Worm (Caenorhabditis elegans) whole organism, mixed stage, embryonic: Measurements from ENCODE around the gene dgtr-1.

Experiments used
- M03D4.4 ChIP-seq: sonication (generic microtip); optimal IDR thresholded peaks from 2 replicates; lab custom pipeline; 2017; ENCODE audit warnings: mild to moderate bottlenecking, missing genetic modification characterization, missing compliant biosample characterization
- bed-3 ChIP-seq: fragments of 200-800 bp; sonication (Bioruptor generic); optimal IDR thresholded peaks from 3 replicates; lab custom pipeline; 2018; ENCODE audit warnings: mild to moderate bottlenecking, missing genetic modification characterization, moderate library complexity, missing compliant biosample characterization
- blmp-1 ChIP-seq: fragments of 150-350 bp; optimal IDR thresholded peaks from 2 replicates; lab custom pipeline; 2014; ENCODE audit warnings: missing biosample characterization, missing genetic modification characterization
- ceh-39 ChIP-seq: fragments of 150-350 bp; optimal IDR thresholded peaks from 2 replicates; lab custom pipeline; 2014; ENCODE audit warnings: missing biosample characterization, missing genetic modification characterization
- ceh-83 ChIP-seq: fragments of 200-800 bp; sonication (Bioruptor generic); optimal IDR thresholded peaks from 2 replicates; lab custom pipeline; 2018; ENCODE audit warnings: mild to moderate bottlenecking, missing genetic modification characterization, missing compliant biosample characterization
- ces-1 ChIP-seq: fragments of 150-350 bp; optimal IDR thresholded peaks from 2 replicates; lab custom pipeline; 2014; ENCODE audit warnings: missing biosample characterization, missing genetic modification reagents, missing genetic modification characterization
- cnd-1 ChIP-seq: fragments of 200-800 bp; sonication (Bioruptor generic); optimal IDR thresholded peaks from 2 replicates; lab custom pipeline; 2018; ENCODE audit warnings: mild to moderate bottlenecking, missing genetic modification characterization, missing compliant biosample characterization
- drap-1 ChIP-seq: fragments of 200-800 bp; sonication (Bioruptor generic); optimal IDR thresholded peaks from 3 replicates; lab custom pipeline; 2018; ENCODE audit warnings: mild to moderate bottlenecking, missing genetic modification characterization, missing compliant biosample characterization
- elt-1 ChIP-seq: sonication (generic microtip); optimal IDR thresholded peaks from 2 replicates; lab custom pipeline; 2017; ENCODE audit warnings: missing genetic modification characterization, mild to moderate bottlenecking, missing compliant biosample characterization, antibody characterized with exemption, moderate library complexity, borderline replicate concordance; ENCODE audit not compliant: insufficient read depth
- flh-1 ChIP-seq: fragments of 200-800 bp; sonication (Bioruptor generic); optimal IDR thresholded peaks from 2 replicates; lab custom pipeline; 2018; ENCODE audit warnings: mild to moderate bottlenecking, missing genetic modification characterization, moderate library complexity, missing compliant biosample characterization
- ham-2 ChIP-seq: fragments of 200-800 bp; sonication (Bioruptor generic); optimal IDR thresholded peaks from 2 replicates; lab custom pipeline; 2018; ENCODE audit warnings: mild to moderate bottlenecking, missing genetic modification characterization, missing compliant biosample characterization
- hlh-1 ChIP-seq: fragments of 150-350 bp; optimal IDR thresholded peaks from 2 replicates; lab custom pipeline; 2014; ENCODE audit warnings: missing biosample characterization, missing genetic modification reagents, missing genetic modification characterization
- lin-13 ChIP-seq: fragments of 150-350 bp; optimal IDR thresholded peaks from 2 replicates; lab custom pipeline; 2014; ENCODE audit warnings: missing biosample characterization, missing genetic modification characterization
- lsy-2 ChIP-seq: fragments of 150-350 bp; optimal IDR thresholded peaks from 2 replicates; lab custom pipeline; 2014; ENCODE audit warnings: missing biosample characterization, missing genetic modification characterization
- mab-5 ChIP-seq: fragments of 150-350 bp; optimal IDR thresholded peaks from 2 replicates; lab custom pipeline; 2014; ENCODE audit warnings: missing biosample characterization, missing genetic modification characterization
- mls-2 ChIP-seq: sonication (generic microtip); optimal IDR thresholded peaks from 2 replicates; lab custom pipeline; 2016; ENCODE audit warnings: mild to moderate bottlenecking, missing genetic modification characterization, moderate library complexity, missing compliant biosample characterization
- nhr-12 ChIP-seq: fragments of 150-350 bp; optimal IDR thresholded peaks from 2 replicates; lab custom pipeline; 2014; ENCODE audit warnings: missing biosample characterization, missing genetic modification characterization
- nhr-2 ChIP-seq: fragments of 150-350 bp; optimal IDR thresholded peaks from 2 replicates; lab custom pipeline; 2014; ENCODE audit warnings: missing biosample characterization, missing genetic modification characterization
- nhr-28 ChIP-seq: fragments of 150-350 bp; optimal IDR thresholded peaks from 2 replicates; lab custom pipeline; 2014; ENCODE audit warnings: missing biosample characterization, missing genetic modification characterization
- pha-4 ChIP-seq: fragments of 150-350 bp; optimal IDR thresholded peaks from 2 replicates; lab custom pipeline; 2018; ENCODE audit warnings: missing biosample characterization, missing genetic modification reagents, missing genetic modification characterization
- sem-2 ChIP-seq: fragments of 200-800 bp; sonication (Bioruptor generic); optimal IDR thresholded peaks from 2 replicates; lab custom pipeline; 2018; ENCODE audit warnings: mild to moderate bottlenecking, missing genetic modification characterization, missing compliant biosample characterization
- snpc-4 ChIP-seq: fragments of 150-350 bp; optimal IDR thresholded peaks from 2 replicates; lab custom pipeline; 2014; ENCODE audit warnings: missing biosample characterization, missing genetic modification characterization
- sptf-1 ChIP-seq: sonication (generic microtip); optimal IDR thresholded peaks from 2 replicates; lab custom pipeline; 2017; ENCODE audit warnings: mild to moderate bottlenecking, missing genetic modification characterization, moderate library complexity, missing compliant biosample characterization
- tbx-8 ChIP-seq: fragments of 200-800 bp; sonication (Bioruptor generic); optimal IDR thresholded peaks from 2 replicates; lab custom pipeline; 2018; ENCODE audit warnings: mild to moderate bottlenecking, missing genetic modification characterization, moderate library complexity, missing compliant biosample characterization
- unc-120 ChIP-seq: sonication (generic microtip); optimal IDR thresholded peaks from 2 replicates; lab custom pipeline; 2017; ENCODE audit warnings: missing genetic modification characterization, missing compliant biosample characterization; ENCODE audit not compliant: poor library complexity, severe bottlenecking
- unc-39 ChIP-seq: fragments of 150-350 bp; optimal IDR thresholded peaks from 2 replicates; lab custom pipeline; 2014; ENCODE audit warnings: missing biosample characterization, missing genetic modification characterization
- unc-62 ChIP-seq: fragments of 150-350 bp; optimal IDR thresholded peaks from 2 replicates; lab custom pipeline; 2014; ENCODE audit warnings: missing biosample characterization, missing genetic modification reagents, missing genetic modification characterization
- zip-8 ChIP-seq: fragments of 150-350 bp; optimal IDR thresholded peaks from 2 replicates; lab custom pipeline; 2014; ENCODE audit warnings: missing biosample characterization, missing genetic modification characterization

dgtr-1 gene

ce11 chrV:6520385-6521080 is 23.6 kb downstream of the dgtr-1 start, which contains the start of the genes F46E10.2 and F46E10.18:
Gene F46E10.2, plus strand, starts transcription at chrV:6520435.
Gene F46E10.18, plus strand, starts transcription at chrV:6521030.
- TF ChIP-seq nhr-12 (tag; lab: Kevin White, UChicago) (no peak), blmp-1 (no peak), unc-62 (GFP tag; lab: Kevin White, UChicago) (no peak), ces-1 (no peak), nhr-2 (tag; lab: Kevin White, UChicago) (no peak), unc-39 (tag; lab: Kevin White, UChicago) (no peak), mab-5 (no peak), snpc-4 (tag; lab: Kevin White, UChicago) (no peak), drap-1 (GFP tag; lab: Kevin White, UChicago) (no peak), flh-1 (GFP tag; lab: Kevin White, UChicago) (no peak), ceh-39 (tag; lab: Kevin White, UChicago) (no peak)

DNA sequence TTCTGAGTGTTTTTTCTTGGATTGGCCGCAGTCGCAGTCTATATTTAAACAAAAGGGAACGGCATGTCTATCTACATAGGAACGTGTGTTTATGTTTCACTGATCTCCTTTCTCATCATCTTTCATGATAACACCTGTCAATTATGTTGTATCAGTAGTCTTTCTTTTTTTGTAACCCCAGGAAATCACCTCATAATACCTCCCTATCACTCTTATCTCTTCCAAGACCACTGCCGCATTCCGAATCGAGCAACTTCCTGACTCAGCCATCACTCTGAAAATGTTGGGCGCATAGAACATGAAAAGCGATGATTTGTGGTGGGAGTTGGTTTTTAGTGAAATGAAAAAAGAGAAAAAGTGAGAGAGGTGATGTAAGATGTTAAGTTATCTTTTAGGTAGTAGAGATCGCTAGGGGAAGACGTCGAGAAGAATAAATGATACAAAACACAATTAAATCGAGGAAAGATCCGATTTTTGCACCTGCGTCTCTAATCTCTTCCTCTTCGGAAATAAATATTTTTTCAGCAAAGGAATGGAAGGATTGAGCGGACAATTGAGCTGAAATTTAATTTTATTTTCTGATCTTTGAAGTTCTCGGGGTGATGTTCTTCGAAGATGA is 26.1 kb downstream of the dgtr-1 start:
- TF ChIP-seq bed-3, result no peak

DNA sequence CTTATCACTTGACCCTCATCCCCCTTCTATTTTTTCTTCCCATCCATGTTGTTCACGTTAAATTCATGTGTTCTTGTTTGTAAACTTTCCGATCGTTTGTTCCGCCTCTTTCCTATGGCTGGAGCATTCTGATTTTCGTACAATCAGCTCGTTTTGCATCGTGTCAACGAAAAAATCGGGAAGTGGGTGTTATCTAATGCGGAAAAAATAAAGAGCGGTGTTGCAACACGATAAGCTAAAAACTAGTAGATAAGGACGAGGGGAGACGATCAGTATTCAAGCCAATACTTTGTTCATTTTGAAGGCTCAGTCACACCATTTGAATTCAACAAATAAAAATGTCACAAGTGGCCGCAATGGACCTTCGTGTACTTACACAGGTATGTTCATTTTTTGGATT is 27.8 kb downstream of the dgtr-1 start, which contains the start of gene acs-1:
Gene acs-1, plus strand, starts transcription at position 233 of the 400 bp plus-strand sequence.
- no peak for TF ChIP-seq nhr-28
- TF ChIP-seq bed-3, result no peak
- TF ChIP-seq M03D4.4 (tag; lab: Kevin White, UChicago), result no peak
- no peak for TF ChIP-seq nhr-2 (tag; lab: Kevin White, UChicago)
- no peak for TF ChIP-seq flh-1 (GFP tag; lab: Kevin White, UChicago)
- no peak for TF ChIP-seq cnd-1 (tag; lab: Kevin White, UChicago)
- no peak for TF ChIP-seq ham-2
- TF ChIP-seq unc-120 (tag; lab: Kevin White, UChicago), result no peak
- no peak for TF ChIP-seq zip-8 (tag; lab: Kevin White, UChicago)
- no peak for TF ChIP-seq ceh-83 (GFP tag; lab: Kevin White, UChicago)
- no peak for TF ChIP-seq lsy-2
- TF ChIP-seq hlh-1 (tag; lab: Kevin White, UChicago), result no peak
- no peak for TF ChIP-seq lin-13
- TF ChIP-seq sem-2 (GFP tag; lab: Kevin White, UChicago), result no peak
- no peak for TF ChIP-seq snpc-4 (tag; lab: Kevin White, UChicago)
- TF ChIP-seq pha-4 (tag; lab: Kevin White, UChicago), result no peak
- no peak for TF ChIP-seq unc-62 (GFP tag; lab: Kevin White, UChicago)
- TF ChIP-seq mls-2 (tag; lab: Kevin White, UChicago), result no peak

- TF ChIP-seq ces-1 (no peak), mab-5 (no peak), unc-39 (tag; lab: Kevin White, UChicago) (no peak), tbx-8 (no peak), nhr-28 (no peak), elt-1 (no peak), zip-8 (tag; lab: Kevin White, UChicago) (no peak), lsy-2 (no peak), M03D4.4 (tag; lab: Kevin White, UChicago) (no peak)
- TF ChIP-seq, all 35 proteins: peak for 0
Measured at ce11 chrV:6533030-6533429, 36.1 kb downstream of the dgtr-1 start, which contains the start of gene hpo-26. Gene hpo-26, minus strand, starts transcription at chrV:6533060.

DNA sequence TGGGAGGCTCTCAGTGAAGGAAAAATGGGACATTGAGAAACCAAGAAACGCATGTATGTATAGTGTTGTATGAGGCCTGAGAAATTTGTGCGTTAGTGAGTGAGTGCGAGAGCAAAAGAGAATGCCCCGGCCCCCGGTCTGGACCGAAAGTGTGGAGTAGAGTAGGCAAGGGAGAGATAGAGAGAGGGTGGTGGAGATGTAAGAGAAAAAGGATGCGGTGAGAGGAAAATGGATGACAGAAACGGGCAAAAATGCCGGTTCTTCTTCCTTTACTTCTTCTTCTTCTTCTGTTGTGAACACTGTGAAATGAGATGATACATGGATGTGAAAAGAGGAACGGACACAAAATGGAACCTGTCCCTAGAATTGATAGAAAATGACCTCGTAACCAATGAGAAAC is 41.4 kb downstream of the dgtr-1 start:
- peak; percentile 12 for TF ChIP-seq unc-120 (tag; lab: Kevin White, UChicago)
- TF ChIP-seq mls-2 (tag; lab: Kevin White, UChicago), result no peak
- peak; percentile 44 for TF ChIP-seq sptf-1 (tag; lab: Kevin White, UChicago)
- TF ChIP-seq, all 35 proteins: peak for 2

- TF ChIP-seq unc-62 (GFP tag; lab: Kevin White, UChicago) (no peak), ham-2 (peak; percentile 84), unc-120 (tag; lab: Kevin White, UChicago) (peak; percentile 2), cnd-1 (tag; lab: Kevin White, UChicago) (peak; percentile 48)
Measured at ce11 chrV:6541875-6542274, 45.0 kb downstream of the dgtr-1 start.
